Worm (Caenorhabditis elegans): ENCODE data around the gene hint-3.

hint-3 gene

ce11 chrV:7785885-7786284, 25.6 kb downstream of the hint-3 start:
- TF ChIP-seq ZK337.2 (GFP tag; IDR thresholded peaks at IDR 0.05) (no peak), lir-3 (tag; optimal IDR thresholded peaks at IDR 0.05) (no peak), ceh-20 (GFP tag; IDR thresholded peaks at IDR 0.05) (0 out of 2 replicates have a peak, but pooled peaks have one; percentile 38), lin-39 (tag; optimal IDR thresholded peaks at IDR 0.05) (no peak), dmd-8 (GFP tag; IDR thresholded peaks at IDR 0.05) (no peak), ceh-28 (tag; optimal IDR thresholded peaks at IDR 0.05) (no peak), nhr-11 (tag; optimal IDR thresholded peaks at IDR 0.05) (no peak), T20F7.1 (GFP tag; optimal IDR thresholded peaks at IDR 0.05) (no peak), tag-97 (GFP tag; IDR thresholded peaks at IDR 0.05) (no peak), daf-16 (GFP tag; optimal IDR thresholded peaks at IDR 0.05) (no peak), daf-16 (tag; optimal IDR thresholded peaks at IDR 0.05) (no peak), cey-2 (tag; optimal IDR thresholded peaks at IDR 0.05; ENCODE audit: borderline replicate concordance, insufficient read depth) (no peak), unc-62 (GFP tag; optimal IDR thresholded peaks at IDR 0.05 in 1 of 2) (peak in 1 of 2 experiments; percentile 93), unc-62 (tag; optimal IDR thresholded peaks at IDR 0.05) (no peak)

ce11 chrV:7786639-7787038, 26.4 kb downstream of the hint-3 start:
- TF ChIP-seq dmd-9 (GFP tag; IDR thresholded peaks at IDR 0.05) (no peak), nhr-48 (tag; optimal IDR thresholded peaks at IDR 0.05) (peak; percentile 52), lin-13 (GFP tag; optimal IDR thresholded peaks at IDR 0.05) (no peak), hlh-30 (tag; optimal IDR thresholded peaks at IDR 0.05; ENCODE audit: insufficient read depth) (peak; percentile 57), daf-8 (GFP tag; IDR thresholded peaks at IDR 0.05) (no peak), mxl-3 (GFP tag; optimal IDR thresholded peaks at IDR 0.05) (peak; percentile 13), cey-2 (tag; optimal IDR thresholded peaks at IDR 0.05; ENCODE audit: borderline replicate concordance, insufficient read depth) (no peak), vab-7 (GFP tag; IDR thresholded peaks at IDR 0.05) (no peak), nhr-28 (tag; optimal IDR thresholded peaks at IDR 0.05) (peak; percentile 50), dmd-8 (GFP tag; IDR thresholded peaks at IDR 0.05) (no peak), duxl-1 (tag; optimal IDR thresholded peaks at IDR 0.05; ENCODE audit: poor library complexity) (no peak), mdl-1 (tag; optimal IDR thresholded peaks at IDR 0.05) (no peak), spr-1 (tag; optimal IDR thresholded peaks at IDR 0.05) (no peak), nhr-76 (tag; optimal IDR thresholded peaks at IDR 0.05) (no peak), lin-1 (GFP tag; IDR thresholded peaks at IDR 0.05) (0 out of 2 replicates have a peak, but pooled peaks have one; percentile 27), ceh-20 (GFP tag; IDR thresholded peaks at IDR 0.05) (no peak), pha-4 (GFP tag; IDR thresholded peaks at IDR 0.05) (peak; percentile 41; the same call in 1 of the 2 replicates), pha-4 (tag; optimal IDR thresholded peaks at IDR 0.05) (no peak), daf-16 (GFP tag; optimal IDR thresholded peaks at IDR 0.05) (no peak), daf-16 (tag; optimal IDR thresholded peaks at IDR 0.05) (peak; percentile 67), T26A8.4 (GFP tag; IDR thresholded peaks at IDR 0.05) (peak; percentile 44; the same call in 1 of the 2 replicates), dve-1 (tag; optimal IDR thresholded peaks at IDR 0.05; ENCODE audit: insufficient read depth) (peak; percentile 71), hlh-11 (tag; optimal IDR thresholded peaks at IDR 0.05) (peak; percentile 74), R02D3.7 (tag; optimal IDR thresholded peaks at IDR 0.05) (no peak), dmd-6 (GFP tag; IDR thresholded peaks at IDR 0.05) (peak; percentile 50), pqm-1 (tag; optimal IDR thresholded peaks at IDR 0.05) (peak; percentile 83), dpl-1 (GFP tag; optimal IDR thresholded peaks at IDR 0.05) (no peak), tra-1 (GFP tag; IDR thresholded peaks at IDR 0.05) (peak; percentile 30; the same call in 1 of the 2 replicates)

ce11 chrV:7793067-7793466, 32.8 kb downstream of the hint-3 start, which contains the start of gene flp-21:
Gene flp-21 (plus strand): TSS chrV:7793367.
- no peak for TF ChIP-seq dve-1 (tag; optimal IDR thresholded peaks at IDR 0.05; ENCODE audit: insufficient read depth)
- no peak for TF ChIP-seq F10B5.3 (tag; optimal IDR thresholded peaks at IDR 0.05)
- no peak for TF ChIP-seq lin-39 (tag; optimal IDR thresholded peaks at IDR 0.05)
- TF ChIP-seq F44E2.7 (GFP tag; IDR thresholded peaks at IDR 0.05), result no peak
- TF ChIP-seq T20F7.1 (GFP tag; optimal IDR thresholded peaks at IDR 0.05), result no peak
- no peak for TF ChIP-seq ceh-32 (tag; optimal IDR thresholded peaks at IDR 0.05; ENCODE audit: poor library complexity)
- no peak for TF ChIP-seq ZK337.2 (GFP tag; IDR thresholded peaks at IDR 0.05)
- TF ChIP-seq ctbp-1 (GFP tag; IDR thresholded peaks at IDR 0.05), result no peak
- TF ChIP-seq arid-1 (GFP tag; conservative IDR thresholded peaks at IDR 0.05), result no peak
- TF ChIP-seq egl-43 (GFP tag; IDR thresholded peaks at IDR 0.05), result no peak
- no peak for TF ChIP-seq ztf-7 (tag; optimal IDR thresholded peaks at IDR 0.05)
- TF ChIP-seq F37D6.2 (tag; optimal IDR thresholded peaks at IDR 0.05), result no peak
- no peak for TF ChIP-seq spr-3 (GFP tag; optimal IDR thresholded peaks at IDR 0.05)
- no peak for TF ChIP-seq nhr-6 (tag; optimal IDR thresholded peaks at IDR 0.05)
- no peak for TF ChIP-seq nhr-77 (tag; optimal IDR thresholded peaks at IDR 0.05)
- TF ChIP-seq ceh-62 (tag; optimal IDR thresholded peaks at IDR 0.05), result no peak
- no peak for TF ChIP-seq skn-1 (tag; optimal IDR thresholded peaks at IDR 0.05)
